Worm (Caenorhabditis elegans) whole organism, mixed stage, embryonic: ENCODE data around the gene fkh-4.

Experiments used
- ces-1 ChIP-seq: fragments of 150-350 bp; optimal IDR thresholded peaks from 2 replicates; lab custom pipeline; 2014; ENCODE audit warnings: missing biosample characterization, missing genetic modification reagents, missing genetic modification characterization
- elt-3 ChIP-seq: fragments of 150-350 bp; optimal IDR thresholded peaks from 2 replicates; lab custom pipeline; 2014; ENCODE audit warnings: missing biosample characterization, missing genetic modification characterization
- unc-120 ChIP-seq: sonication (generic microtip); optimal IDR thresholded peaks from 2 replicates; lab custom pipeline; 2017; ENCODE audit warnings: missing genetic modification characterization, missing compliant biosample characterization; ENCODE audit not compliant: poor library complexity, severe bottlenecking
- unc-62 ChIP-seq: fragments of 150-350 bp; optimal IDR thresholded peaks from 2 replicates; lab custom pipeline; 2014; ENCODE audit warnings: missing biosample characterization, missing genetic modification reagents, missing genetic modification characterization
- zip-8 ChIP-seq: fragments of 150-350 bp; optimal IDR thresholded peaks from 2 replicates; lab custom pipeline; 2014; ENCODE audit warnings: missing biosample characterization, missing genetic modification characterization
- ztf-11 ChIP-seq: fragments of 150-350 bp; optimal IDR thresholded peaks from 2 replicates; lab custom pipeline; 2014; ENCODE audit warnings: missing biosample characterization, missing genetic modification characterization

ce11 chrX:13387497-13387953, 41.1 kb downstream of the fkh-4 start, which contains the start of gene C49F8.3:
- TF ChIP-seq elt-3 (tag; lab: Kevin White, UChicago) (no peak), ces-1 (GFP tag; lab: Kevin White, UChicago) (no peak), zip-8 (tag; lab: Kevin White, UChicago) (no peak), unc-62 (GFP tag; lab: Kevin White, UChicago) (no peak), ztf-11 (tag; lab: Kevin White, UChicago) (no peak), unc-120 (no peak)
